Worm (Caenorhabditis elegans) whole organism, L1 larva: ENCODE results near the gene nhr-171.

Source experiments
- C04F5.9 ChIP-seq: sonication (generic microtip); optimal IDR thresholded peaks from 2 replicates; lab custom pipeline; 2016; ENCODE audit warnings: missing genetic modification characterization, missing compliant biosample characterization
- C16A3.4 ChIP-seq: fragments of 150-350 bp; optimal IDR thresholded peaks from 2 replicates; lab custom pipeline; 2014; ENCODE audit warnings: missing biosample characterization, missing genetic modification characterization
- C34B4.2 ChIP-seq: sonication (generic microtip); optimal IDR thresholded peaks from 2 replicates; lab custom pipeline; 2017; ENCODE audit warnings: mild to moderate bottlenecking, missing genetic modification characterization, missing compliant biosample characterization
- F16B12.6 ChIP-seq: fragments of 150-350 bp; optimal IDR thresholded peaks from 2 replicates; lab custom pipeline; 2014; ENCODE audit warnings: missing biosample characterization, missing genetic modification characterization
- Y116A8C.19 ChIP-seq: sonication (generic microtip); optimal IDR thresholded peaks from 2 replicates; lab custom pipeline; 2016; ENCODE audit warnings: missing compliant biosample characterization, missing genetic modification characterization, borderline replicate concordance
- aha-1 ChIP-seq: fragments of 150-350 bp; optimal IDR thresholded peaks from 2 replicates; lab custom pipeline; 2014; ENCODE audit warnings: missing biosample characterization, missing genetic modification characterization
- alr-1 ChIP-seq: fragments of 200-800 bp; sonication (Bioruptor generic); optimal IDR thresholded peaks from 2 replicates; lab custom pipeline; 2018; ENCODE audit warnings: borderline replicate concordance, mild to moderate bottlenecking, missing genetic modification characterization, missing compliant biosample characterization
- aly-2 ChIP-seq: fragments of 150-350 bp; optimal IDR thresholded peaks from 2 replicates; lab custom pipeline; 2014; ENCODE audit warnings: missing biosample characterization, missing genetic modification characterization
- ceh-63 ChIP-seq: fragments of 200-800 bp; sonication (Bioruptor generic); optimal IDR thresholded peaks from 2 replicates; lab custom pipeline; 2018; ENCODE audit warnings: mild to moderate bottlenecking, missing genetic modification characterization, missing compliant biosample characterization
- ceh-8 ChIP-seq: fragments of 200-800 bp; sonication (Bioruptor generic); optimal IDR thresholded peaks from 2 replicates; lab custom pipeline; 2018; ENCODE audit warnings: mild to moderate bottlenecking, missing genetic modification characterization, moderate library complexity, missing compliant biosample characterization
- ceh-88 ChIP-seq: fragments of 200-800 bp; sonication (Bioruptor generic); IDR thresholded peaks from 2 replicates; pipeline ENCODE4 v1.3.6; 2022; ENCODE audit warnings: missing genetic modification characterization, missing compliant biosample characterization
- ceh-90 ChIP-seq: sonication (generic microtip); optimal IDR thresholded peaks from 2 replicates; lab custom pipeline; 2016; ENCODE audit warnings: missing genetic modification characterization, missing compliant biosample characterization
- ces-1 ChIP-seq: fragments of 150-350 bp; optimal IDR thresholded peaks from 2 replicates; lab custom pipeline; 2014; ENCODE audit warnings: missing biosample characterization, missing genetic modification reagents, missing genetic modification characterization
- dpl-1 ChIP-seq, 3 experiments: fragments of 150-350 bp in 2 of 3; sonication (generic microtip) in 1 of 3; optimal IDR thresholded peaks; 2 replicates each; lab custom pipeline; 2014 to 2017; ENCODE audit warnings: missing biosample characterization in 3 of 3, missing genetic modification characterization in 3 of 3, missing genetic modification reagents in 3 of 3
- dsc-1 ChIP-seq: sonication (generic microtip); optimal IDR thresholded peaks from 2 replicates; lab custom pipeline; 2016; ENCODE audit warnings: mild to moderate bottlenecking, missing genetic modification characterization, missing compliant biosample characterization
- efl-1 ChIP-seq, 4 experiments: fragments of 150-350 bp; optimal IDR thresholded peaks in 3 of 4; peaks in 1 of 4; 1 replicate in 1 of 4; 2 replicates in 3 of 4; lab custom pipeline; 2014; ENCODE audit warnings: missing biosample characterization in 2 of 4, missing genetic modification characterization in 2 of 4, missing genetic modification reagents in 2 of 4
- elt-2 ChIP-seq: sonication (generic microtip); optimal IDR thresholded peaks from 2 replicates; lab custom pipeline; 2016; ENCODE audit warnings: missing genetic modification characterization, mild to moderate bottlenecking, inconsistent platforms, missing compliant biosample characterization, missing genetic modification reagents
- elt-3 ChIP-seq, 6 experiments: fragments of 150-350 bp in 1 of 6; sonication (generic microtip); optimal IDR thresholded peaks; 2 replicates each; lab custom pipeline; 2017 to 2018; ENCODE audit warnings: missing biosample characterization in 6 of 6, missing genetic modification characterization in 6 of 6, inconsistent platforms in 1 of 6
- fkh-10 ChIP-seq: sonication (generic microtip); optimal IDR thresholded peaks from 2 replicates; lab custom pipeline; 2017; ENCODE audit warnings: missing biosample characterization, missing genetic modification reagents, missing genetic modification characterization
- fkh-8 ChIP-seq: sonication (generic microtip); optimal IDR thresholded peaks from 2 replicates; lab custom pipeline; 2016; ENCODE audit warnings: mild to moderate bottlenecking, missing genetic modification characterization, missing compliant biosample characterization
- fos-1 ChIP-seq: fragments of 150-350 bp; optimal IDR thresholded peaks from 2 replicates; lab custom pipeline; 2014; ENCODE audit warnings: missing biosample characterization, missing genetic modification characterization
- grh-1 ChIP-seq: fragments of 200-800 bp; sonication (Bioruptor generic); IDR thresholded peaks from 2 replicates; pipeline ENCODE4 v1.3.6; 2022; ENCODE audit warnings: missing genetic modification reagents, missing genetic modification characterization, missing compliant biosample characterization
- hpl-2 ChIP-seq: fragments of 150-350 bp; optimal IDR thresholded peaks from 2 replicates; lab custom pipeline; 2014; ENCODE audit warnings: missing biosample characterization, missing genetic modification reagents, missing genetic modification characterization
- irx-1 ChIP-seq: sonication (generic microtip); optimal IDR thresholded peaks from 2 replicates; lab custom pipeline; 2016; ENCODE audit warnings: missing genetic modification characterization, missing compliant biosample characterization
- lin-13 ChIP-seq: fragments of 150-350 bp; optimal IDR thresholded peaks from 2 replicates; lab custom pipeline; 2014; ENCODE audit warnings: missing biosample characterization, missing genetic modification reagents, missing genetic modification characterization
- lin-14 ChIP-seq: fragments of 200-800 bp; sonication (Bioruptor generic); optimal IDR thresholded peaks from 2 replicates; lab custom pipeline; 2018; ENCODE audit warnings: mild to moderate bottlenecking, missing genetic modification characterization, moderate library complexity, missing compliant biosample characterization
- lin-15B ChIP-seq: fragments of 150-350 bp; sonication (generic microtip); optimal IDR thresholded peaks from 3 replicates; lab custom pipeline; 2014; ENCODE audit warnings: missing biosample characterization, missing genetic modification characterization
- lin-39 ChIP-seq: fragments of 150-350 bp; optimal IDR thresholded peaks from 2 replicates; lab custom pipeline; 2014; ENCODE audit warnings: missing biosample characterization, missing genetic modification reagents, missing genetic modification characterization
- lir-3 ChIP-seq: sonication (generic microtip); optimal IDR thresholded peaks from 2 replicates; lab custom pipeline; 2016; ENCODE audit warnings: mild to moderate bottlenecking, missing genetic modification characterization, moderate library complexity, missing compliant biosample characterization; ENCODE audit not compliant: poor library complexity
- nhr-11 ChIP-seq: fragments of 150-350 bp; optimal IDR thresholded peaks from 2 replicates; lab custom pipeline; 2014; ENCODE audit warnings: missing biosample characterization, missing genetic modification characterization
- nhr-237 ChIP-seq: fragments of 150-350 bp; optimal IDR thresholded peaks from 2 replicates; lab custom pipeline; 2014; ENCODE audit warnings: missing biosample characterization, missing genetic modification characterization
- nhr-47 ChIP-seq: sonication (generic microtip); optimal IDR thresholded peaks from 2 replicates; lab custom pipeline; 2016; ENCODE audit warnings: mild to moderate bottlenecking, missing genetic modification characterization, moderate library complexity, missing compliant biosample characterization
- nhr-71 ChIP-seq: sonication (generic microtip); optimal IDR thresholded peaks from 2 replicates; lab custom pipeline; 2016; ENCODE audit warnings: mild to moderate bottlenecking, missing genetic modification characterization, moderate library complexity, missing compliant biosample characterization
- nhr-84 ChIP-seq: sonication (generic microtip); optimal IDR thresholded peaks from 2 replicates; lab custom pipeline; 2017; ENCODE audit warnings: missing biosample characterization, missing genetic modification characterization
- nhr-90 ChIP-seq: sonication (generic microtip); optimal IDR thresholded peaks from 2 replicates; lab custom pipeline; 2016; ENCODE audit warnings: mild to moderate bottlenecking, missing genetic modification characterization, missing compliant biosample characterization; ENCODE audit not compliant: poor library complexity
- pax-3 ChIP-seq: fragments of 200-800 bp; sonication (Bioruptor generic); optimal IDR thresholded peaks from 2 replicates; lab custom pipeline; 2018; ENCODE audit warnings: mild to moderate bottlenecking, missing genetic modification characterization, moderate library complexity, missing compliant biosample characterization
- pqm-1 ChIP-seq: sonication (generic microtip); optimal IDR thresholded peaks from 3 replicates; lab custom pipeline; 2017; ENCODE audit warnings: missing biosample characterization, missing genetic modification characterization
- rnt-1 ChIP-seq: sonication (generic microtip); optimal IDR thresholded peaks from 2 replicates; lab custom pipeline; 2016; ENCODE audit warnings: mild to moderate bottlenecking, missing genetic modification characterization, moderate library complexity, missing compliant biosample characterization
- snpc-4 ChIP-seq: fragments of 150-350 bp; optimal IDR thresholded peaks from 2 replicates; lab custom pipeline; 2014; ENCODE audit warnings: missing biosample characterization, missing genetic modification characterization
- snu-23 ChIP-seq: sonication (generic microtip); optimal IDR thresholded peaks from 2 replicates; lab custom pipeline; 2016; ENCODE audit warnings: missing genetic modification characterization, missing compliant biosample characterization
- sox-4 ChIP-seq: sonication (generic microtip); optimal IDR thresholded peaks from 2 replicates; lab custom pipeline; 2016; ENCODE audit warnings: missing genetic modification characterization, missing compliant biosample characterization
- sup-37 ChIP-seq: fragments of 200-800 bp; sonication (Bioruptor generic); optimal IDR thresholded peaks from 2 replicates; lab custom pipeline; 2018; ENCODE audit warnings: mild to moderate bottlenecking, missing genetic modification characterization, missing compliant biosample characterization
- tbx-2 ChIP-seq: sonication (generic microtip); optimal IDR thresholded peaks from 2 replicates; lab custom pipeline; 2016; ENCODE audit warnings: missing genetic modification characterization, missing compliant biosample characterization
- tlp-1 ChIP-seq: fragments of 150-350 bp; optimal IDR thresholded peaks from 2 replicates; lab custom pipeline; 2014; ENCODE audit warnings: missing biosample characterization, missing genetic modification characterization
- unc-30 ChIP-seq: sonication (generic microtip); optimal IDR thresholded peaks from 2 replicates; lab custom pipeline; 2017; ENCODE audit warnings: missing biosample characterization, missing genetic modification characterization
- unc-62 ChIP-seq: fragments of 150-350 bp; optimal IDR thresholded peaks from 2 replicates; lab custom pipeline; 2014; ENCODE audit warnings: missing biosample characterization, missing genetic modification reagents, missing genetic modification characterization
- unc-86 ChIP-seq: sonication (generic microtip); optimal IDR thresholded peaks from 2 replicates; lab custom pipeline; 2016; ENCODE audit warnings: missing genetic modification characterization, missing compliant biosample characterization
- xbp-1 ChIP-seq: sonication (generic microtip); optimal IDR thresholded peaks from 2 replicates; lab custom pipeline; 2016; ENCODE audit warnings: missing genetic modification characterization, missing compliant biosample characterization

nhr-171 gene

DNA sequence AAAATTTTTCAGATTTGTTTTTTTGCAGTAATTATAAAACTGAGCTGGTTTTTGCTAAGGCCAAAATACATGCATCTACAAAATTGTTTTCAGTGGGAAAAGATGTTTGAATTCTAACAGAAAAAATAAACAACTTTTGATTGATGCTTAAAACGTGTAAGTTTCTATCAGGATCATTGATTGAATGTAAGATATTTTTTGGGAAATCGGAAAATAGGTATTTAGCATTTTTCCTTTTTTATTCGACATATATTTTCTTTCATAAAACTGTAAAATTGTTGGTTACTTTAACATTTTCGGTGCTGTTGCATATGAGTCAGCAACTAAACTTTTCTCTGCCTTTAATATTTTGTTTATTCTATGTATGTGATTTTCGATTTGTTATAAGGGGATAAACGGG lies 12.9 kb downstream of the nhr-171 start, which contains the start of gene C54F6.20:
Gene C54F6.20 (plus strand): TSS at position 301 of the 400 bp plus-strand sequence.
- TF ChIP-seq fkh-8 = no peak
- no peak for TF ChIP-seq efl-1 (optimal IDR thresholded peaks at IDR 0.05; lab: Kevin White, UChicago)
- TF ChIP-seq efl-1 (GFP tag; optimal IDR thresholded peaks at IDR 0.05 in 1 of 2; lab: Kevin White, UChicago) = peak in 1 of 2 experiments; percentile 54
- no peak for TF ChIP-seq sox-4 (tag; lab: Kevin White, UChicago)
- TF ChIP-seq tbx-2 (tag; lab: Kevin White, UChicago) = no peak

DNA sequence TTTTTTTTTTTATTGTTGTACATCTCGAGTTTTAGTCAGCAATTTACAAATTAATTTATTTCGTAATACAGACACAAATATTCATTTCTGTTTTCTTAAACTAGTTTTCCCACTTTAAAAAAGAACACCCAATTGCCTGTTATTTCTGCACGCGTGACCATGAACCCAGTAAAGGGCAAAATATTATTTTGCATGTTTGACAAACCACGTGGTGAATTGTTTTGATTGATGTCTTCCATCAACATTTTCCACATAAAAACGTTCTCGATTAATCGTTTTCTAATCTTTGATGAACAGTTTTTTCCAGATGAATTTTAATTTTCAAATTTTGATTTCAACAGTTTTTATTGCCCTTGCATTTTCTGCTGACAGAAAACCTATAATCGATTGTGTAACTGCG lies 14.1 kb downstream of the nhr-171 start, which contains the start of gene C54F6.18:
Gene C54F6.18 (plus strand): TSS at position 301 of the 400 bp plus-strand sequence.
- no peak for TF ChIP-seq nhr-71
- TF ChIP-seq Y116A8C.19 = no peak
- no peak for TF ChIP-seq nhr-84 (tag; lab: Kevin White, UChicago)
- TF ChIP-seq unc-62 (GFP tag; lab: Kevin White, UChicago) = no peak
- TF ChIP-seq aly-2 = no peak
- no peak for TF ChIP-seq snu-23 (GFP tag; lab: Kevin White, UChicago)
- TF ChIP-seq C16A3.4 (tag; lab: Kevin White, UChicago) = no peak
- TF ChIP-seq efl-1 (optimal IDR thresholded peaks at IDR 0.05; lab: Kevin White, UChicago) = no peak
- no peak for TF ChIP-seq efl-1 (GFP tag; optimal IDR thresholded peaks at IDR 0.05 in 1 of 2; lab: Kevin White, UChicago)
- TF ChIP-seq sup-37 (GFP tag; lab: Kevin White, UChicago) = no peak
- TF ChIP-seq dsc-1 (tag; lab: Kevin White, UChicago) = no peak
- no peak for TF ChIP-seq ceh-88 (GFP tag; lab: Robert Waterston, UW)
- no peak for TF ChIP-seq pax-3 (tag; lab: Kevin White, UChicago)
- no peak for TF ChIP-seq snpc-4 (tag; lab: Kevin White, UChicago)
- TF ChIP-seq tlp-1 (tag; lab: Kevin White, UChicago) = no peak
- TF ChIP-seq fos-1 (tag; lab: Kevin White, UChicago) = no peak
- TF ChIP-seq irx-1 = no peak
- TF ChIP-seq nhr-237 (tag; lab: Kevin White, UChicago) = no peak
- no peak for TF ChIP-seq F16B12.6 (tag; lab: Kevin White, UChicago)

DNA sequence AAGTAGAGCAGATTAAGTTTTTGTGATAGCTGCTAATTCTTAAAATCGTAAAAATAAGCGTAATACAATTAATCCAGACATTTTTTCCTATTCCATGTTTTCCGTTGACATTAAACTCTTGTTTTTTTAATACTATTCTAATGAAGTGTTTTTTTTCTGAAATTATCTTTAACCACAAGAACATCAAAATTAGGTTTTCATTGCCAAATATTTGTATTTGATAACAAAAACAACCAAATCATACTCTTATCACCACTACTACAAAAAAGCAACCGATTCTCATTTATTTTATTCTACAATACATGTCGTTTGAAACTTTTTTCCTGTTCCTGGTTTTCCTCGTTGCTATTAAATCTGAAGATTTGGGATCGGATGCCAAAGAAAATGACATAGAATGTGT lies 15.6 kb downstream of the nhr-171 start, which contains the start of gene C54F6.17:
Gene C54F6.17 (plus strand): TSS at position 301 of the 400 bp plus-strand sequence.
- TF ChIP-seq lin-39 (tag; lab: Kevin White, UChicago) (no peak), elt-3 (tag; optimal IDR thresholded peaks at IDR 0.05; lab: Kevin White, UChicago) (no peak), ceh-63 (GFP tag; lab: Kevin White, UChicago) (no peak), sup-37 (GFP tag; lab: Kevin White, UChicago) (no peak), nhr-11 (no peak), pqm-1 (no peak), dpl-1 (GFP tag; optimal IDR thresholded peaks at IDR 0.05; lab: Kevin White, UChicago) (no peak), hpl-2 (GFP tag; lab: Kevin White, UChicago) (no peak), ceh-8 (GFP tag; lab: Kevin White, UChicago) (no peak), C04F5.9 (no peak), fkh-10 (no peak), xbp-1 (tag; lab: Kevin White, UChicago) (no peak), lin-14 (GFP tag; lab: Kevin White, UChicago) (no peak), F16B12.6 (tag; lab: Kevin White, UChicago) (no peak), aha-1 (tag; lab: Kevin White, UChicago) (no peak), C34B4.2 (tag; lab: Kevin White, UChicago) (no peak)

DNA sequence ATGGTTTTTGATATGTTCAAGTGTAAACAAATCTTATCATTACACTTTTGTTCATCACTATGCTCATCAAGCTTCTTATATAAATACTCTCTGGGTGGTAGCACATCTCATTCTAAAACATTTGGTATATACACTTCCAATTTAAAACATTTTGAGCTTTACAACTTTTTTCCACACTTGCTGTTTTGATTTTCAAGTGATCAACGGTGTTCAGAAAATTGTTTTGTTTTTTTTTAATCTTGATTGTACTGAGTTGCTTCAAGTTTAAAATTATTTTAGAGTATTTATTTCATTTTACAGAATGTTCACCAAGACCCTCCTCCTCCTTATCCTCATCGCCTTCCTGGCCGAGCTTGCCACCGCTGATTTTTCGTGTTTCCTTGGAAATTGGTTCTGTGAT lies 17.3 kb downstream of the nhr-171 start, which contains the start of gene C54F6.5:
Gene C54F6.5 (plus strand): TSS at position 301 of the 400 bp plus-strand sequence.
- TF ChIP-seq ces-1 (GFP tag; lab: Kevin White, UChicago) (no peak), dpl-1 (GFP tag; optimal IDR thresholded peaks at IDR 0.05; lab: Kevin White, UChicago) (no peak), fkh-10 (no peak), lin-13 (no peak), unc-86 (tag; lab: Kevin White, UChicago) (no peak), elt-2 (no peak), lir-3 (tag; lab: Kevin White, UChicago) (no peak), grh-1 (GFP tag; lab: Robert Waterston, UW) (no peak), lin-15B (tag; lab: Kevin White, UChicago) (no peak), nhr-90 (tag; lab: Kevin White, UChicago) (no peak), ceh-90 (tag; lab: Kevin White, UChicago) (no peak), alr-1 (tag; lab: Kevin White, UChicago) (no peak), elt-3 (tag; optimal IDR thresholded peaks at IDR 0.05; lab: Kevin White, UChicago) (no peak), xbp-1 (tag; lab: Kevin White, UChicago) (no peak), rnt-1 (tag; lab: Kevin White, UChicago) (no peak), unc-30 (tag; lab: Kevin White, UChicago) (no peak), irx-1 (no peak), nhr-47 (tag; lab: Kevin White, UChicago) (no peak)
